Fruit fly (Drosophila melanogaster) whole organism, embryonic: ENCODE measurements around the gene CG3764.
A peak's percentile ranks its signal among the peaks of the same experiment; 100 is the strongest.

Experiments used
- Atf-2 ChIP-seq: fragments of 200-800 bp; sonication (Bioruptor generic); optimal IDR thresholded peaks from 2 replicates; lab custom pipeline; 2016; ENCODE audit warnings: missing biosample characterization, missing genetic modification characterization
- Bgb ChIP-seq: fragments of 200-800 bp; sonication (Bioruptor generic); IDR thresholded peaks from 2 replicates; pipeline ENCODE4 v1.3.6; 2022; ENCODE audit warnings: missing biosample characterization, missing genetic modification characterization; ENCODE audit not compliant: partially characterized antibody
- BtbVII ChIP-seq: fragments of 200-800 bp; sonication (Bioruptor generic); optimal IDR thresholded peaks from 3 replicates; lab custom pipeline; 2017; ENCODE audit warnings: missing biosample characterization, mild to moderate bottlenecking, missing genetic modification characterization
- CG10209 ChIP-seq: fragments of 200-800 bp; sonication (Bioruptor generic); optimal IDR thresholded peaks from 3 replicates; lab custom pipeline; 2017; ENCODE audit warnings: missing biosample characterization, mild to moderate bottlenecking, missing genetic modification characterization, missing genetic modification reagents
- CG11695 ChIP-seq: fragments of 200-800 bp; sonication (Bioruptor generic); IDR thresholded peaks from 3 replicates; pipeline ENCODE4 v1.3.6; 2022; ENCODE audit warnings: missing biosample characterization, missing genetic modification characterization
- CG12071 ChIP-seq: fragments of 200-800 bp; sonication (Bioruptor generic); optimal IDR thresholded peaks from 3 replicates; lab custom pipeline; 2018; ENCODE audit warnings: missing biosample characterization, mild to moderate bottlenecking, missing genetic modification characterization
- CG12236 ChIP-seq: fragments of 200-800 bp; sonication (Bioruptor generic); optimal IDR thresholded peaks from 2 replicates; lab custom pipeline; 2016; ENCODE audit warnings: missing biosample characterization, missing genetic modification characterization
- CG15073 ChIP-seq: fragments of 200-800 bp; sonication (Bioruptor generic); optimal IDR thresholded peaks from 2 replicates; lab custom pipeline; 2016; ENCODE audit warnings: missing biosample characterization, missing genetic modification characterization
- CG15269 ChIP-seq: fragments of 200-800 bp; sonication (Bioruptor generic); optimal IDR thresholded peaks from 2 replicates; lab custom pipeline; 2018; ENCODE audit warnings: missing biosample characterization, mild to moderate bottlenecking, missing genetic modification characterization, moderate library complexity
- CG15479 ChIP-seq: fragments of 200-800 bp; sonication (Bioruptor generic); optimal IDR thresholded peaks from 3 replicates; lab custom pipeline; 2019; ENCODE audit warnings: missing biosample characterization, mild to moderate bottlenecking, missing genetic modification characterization, moderate library complexity
- CG15601 ChIP-seq: fragments of 200-800 bp; sonication (Bioruptor generic); optimal IDR thresholded peaks from 3 replicates; lab custom pipeline; 2019; ENCODE audit warnings: missing biosample characterization, mild to moderate bottlenecking, missing genetic modification characterization, moderate library complexity
- CG2678 ChIP-seq: fragments of 200-800 bp; sonication (Bioruptor generic); optimal IDR thresholded peaks from 3 replicates; lab custom pipeline; 2019; ENCODE audit warnings: missing biosample characterization, mild to moderate bottlenecking, missing genetic modification characterization, moderate library complexity
- CG30403 ChIP-seq: fragments of 200-800 bp; sonication (Bioruptor generic); optimal IDR thresholded peaks from 3 replicates; lab custom pipeline; 2016; ENCODE audit warnings: missing biosample characterization, missing genetic modification characterization
- CG3163 ChIP-seq: fragments of 200-800 bp; sonication (Bioruptor generic); optimal IDR thresholded peaks from 3 replicates; lab custom pipeline; 2016; ENCODE audit warnings: missing biosample characterization, missing genetic modification characterization
- CG3847 ChIP-seq: fragments of 200-800 bp; sonication (Bioruptor generic); IDR thresholded peaks from 2 replicates; pipeline ENCODE4 v1.3.6; 2022; ENCODE audit warnings: missing biosample characterization, missing genetic modification characterization
- CG6175 ChIP-seq: fragments of 200-800 bp; sonication (Bioruptor generic); IDR thresholded peaks from 3 replicates; pipeline ENCODE4 v1.3.6; 2022; ENCODE audit warnings: missing biosample characterization, missing genetic modification characterization
- CG7839 ChIP-seq: fragments of 200-800 bp; sonication (Bioruptor generic); optimal IDR thresholded peaks from 3 replicates; lab custom pipeline; 2018; ENCODE audit warnings: missing biosample characterization, mild to moderate bottlenecking, missing genetic modification characterization, moderate library complexity
- CG8281 ChIP-seq: fragments of 200-800 bp; sonication (Bioruptor generic); optimal IDR thresholded peaks from 2 replicates; lab custom pipeline; 2018; ENCODE audit warnings: missing biosample characterization, mild to moderate bottlenecking, missing genetic modification characterization, moderate library complexity
- CG8290 ChIP-seq, 3 experiments: fragments of 200-800 bp; sonication (Bioruptor generic); optimal IDR thresholded peaks; 2 replicates each; lab custom pipeline; 2016 to 2019; ENCODE audit warnings: missing biosample characterization in 3 of 3, missing genetic modification characterization in 3 of 3, mild to moderate bottlenecking in 2 of 3, moderate library complexity in 1 of 3
- CG8478 ChIP-seq: fragments of >200 bp; optimal IDR thresholded peaks from 2 replicates; lab custom pipeline; 2018
- D ChIP-seq, 2 experiments: fragments of 200-800 bp in 1 of 2; fragments of >200 bp in 1 of 2; sonication (Bioruptor generic) in 1 of 2; optimal IDR thresholded peaks; 2 replicates in 1 of 2; 3 replicates in 1 of 2; lab custom pipeline; 2017; ENCODE audit warnings: mild to moderate bottlenecking in 1 of 2, missing biosample characterization in 1 of 2, missing genetic modification characterization in 1 of 2, missing genetic modification reagents in 1 of 2
- Dll ChIP-seq: fragments of 200-800 bp; sonication (Bioruptor generic); IDR thresholded peaks from 4 replicates; pipeline ENCODE4 v1.3.6; 2022; ENCODE audit warnings: missing biosample characterization, missing genetic modification characterization; ENCODE audit not compliant: partially characterized antibody
- Hr3 ChIP-seq: fragments of 200-800 bp; sonication (Bioruptor generic); optimal IDR thresholded peaks from 3 replicates; lab custom pipeline; 2016; ENCODE audit warnings: missing biosample characterization, missing genetic modification characterization
- Jarid2 ChIP-seq: fragments of 200-800 bp; sonication (Bioruptor generic); optimal IDR thresholded peaks from 3 replicates; lab custom pipeline; 2017; ENCODE audit warnings: mild to moderate bottlenecking, missing biosample characterization, missing genetic modification reagents, missing genetic modification characterization
- Mad ChIP-seq: fragments of 200-800 bp; sonication (Bioruptor generic); optimal IDR thresholded peaks from 2 replicates; lab custom pipeline; 2016; ENCODE audit warnings: missing biosample characterization, missing genetic modification characterization
- Oli ChIP-seq: fragments of 200-800 bp; sonication (Bioruptor generic); optimal IDR thresholded peaks from 2 replicates; lab custom pipeline; 2018; ENCODE audit warnings: missing biosample characterization, mild to moderate bottlenecking, missing genetic modification characterization, moderate library complexity
- Side ChIP-seq: fragments of 200-800 bp; sonication (Bioruptor generic); optimal IDR thresholded peaks from 2 replicates; lab custom pipeline; 2016; ENCODE audit warnings: missing biosample characterization, missing genetic modification characterization
- amos ChIP-seq: fragments of 200-800 bp; sonication (Bioruptor generic); IDR thresholded peaks from 2 replicates; pipeline ENCODE4 v1.3.6; 2022; ENCODE audit warnings: missing biosample characterization, missing genetic modification characterization; ENCODE audit not compliant: partially characterized antibody
- cg ChIP-seq: fragments of 200-800 bp; sonication (Bioruptor generic); optimal IDR thresholded peaks from 3 replicates; lab custom pipeline; 2019; ENCODE audit warnings: missing biosample characterization, mild to moderate bottlenecking, missing genetic modification characterization, moderate library complexity
- crol ChIP-seq: fragments of 200-800 bp; sonication (Bioruptor generic); IDR thresholded peaks from 2 replicates; pipeline ENCODE4 v1.3.6; 2022; ENCODE audit warnings: missing biosample characterization, missing genetic modification characterization
- dimm ChIP-seq: fragments of 200-800 bp; sonication (Bioruptor generic); IDR thresholded peaks from 2 replicates; pipeline ENCODE4 v1.3.6; 2022; ENCODE audit warnings: missing biosample characterization, missing genetic modification characterization
- fu2 ChIP-seq: fragments of 200-800 bp; sonication (Bioruptor generic); optimal IDR thresholded peaks from 2 replicates; lab custom pipeline; 2016; ENCODE audit warnings: missing biosample characterization, missing genetic modification characterization
- grau ChIP-seq: fragments of 200-800 bp; optimal IDR thresholded peaks from 3 replicates; lab custom pipeline; 2019; ENCODE audit warnings: missing biosample characterization, mild to moderate bottlenecking, missing genetic modification characterization, moderate library complexity
- grn ChIP-seq: fragments of 200-800 bp; sonication (Bioruptor generic); optimal IDR thresholded peaks from 3 replicates; lab custom pipeline; 2017; ENCODE audit warnings: missing biosample characterization, missing genetic modification characterization
- gt ChIP-seq: fragments of 200-800 bp; sonication (Bioruptor generic); IDR thresholded peaks from 2 replicates; pipeline ENCODE4 v1.3.6; 2022; ENCODE audit warnings: missing biosample characterization, missing genetic modification characterization
- ind ChIP-seq: fragments of 200-800 bp; sonication (Bioruptor generic); optimal IDR thresholded peaks from 3 replicates; lab custom pipeline; 2016; ENCODE audit warnings: missing biosample characterization, missing genetic modification characterization
- mirr ChIP-seq: fragments of 200-800 bp; sonication (Bioruptor generic); optimal IDR thresholded peaks from 3 replicates; lab custom pipeline; 2018; ENCODE audit warnings: missing biosample characterization, mild to moderate bottlenecking, missing genetic modification characterization
- nau ChIP-seq: fragments of 200-800 bp; sonication (Bioruptor generic); optimal IDR thresholded peaks from 3 replicates; lab custom pipeline; 2017; ENCODE audit warnings: missing biosample characterization, mild to moderate bottlenecking, missing genetic modification characterization, missing genetic modification reagents
- psq ChIP-seq: fragments of 200-800 bp; sonication (Bioruptor generic); optimal IDR thresholded peaks from 2 replicates; lab custom pipeline; 2017; ENCODE audit warnings: missing biosample characterization, missing genetic modification characterization
- ro ChIP-seq: fragments of 200-800 bp; sonication (Bioruptor generic); IDR thresholded peaks from 2 replicates; pipeline ENCODE4 v1.3.6; 2022; ENCODE audit warnings: missing biosample characterization, missing genetic modification characterization
- shn ChIP-seq: fragments of 200-800 bp; sonication (Bioruptor generic); optimal IDR thresholded peaks from 3 replicates; lab custom pipeline; 2016; ENCODE audit warnings: missing biosample characterization, missing genetic modification characterization
- stc ChIP-seq: fragments of 200-800 bp; sonication (Bioruptor generic); IDR thresholded peaks from 2 replicates; pipeline ENCODE4 v1.3.6; 2022; ENCODE audit warnings: missing biosample characterization, missing genetic modification characterization
- vnd ChIP-seq: fragments of 200-800 bp; sonication (Bioruptor generic); IDR thresholded peaks from 3 replicates; pipeline ENCODE4 v1.3.6; 2022; ENCODE audit warnings: missing biosample characterization, missing genetic modification characterization; ENCODE audit not compliant: partially characterized antibody
- zen ChIP-seq: fragments of 200-800 bp; sonication (Bioruptor generic); optimal IDR thresholded peaks from 3 replicates; lab custom pipeline; 2018; ENCODE audit warnings: missing biosample characterization, mild to moderate bottlenecking, missing genetic modification characterization, moderate library complexity

CG3764 gene

dm6 chr3L:16981114-16981648, 31.2 kb downstream of the CG3764 start (continued):
- TF ChIP-seq CG12071 (GFP tag; lab: Kevin White, UChicago) (peak; percentile 12), CG12236 (no peak), Atf-2 (no peak), amos (GFP tag; lab: Robert Waterston, UW) (no peak; the same call in 1 of the 2 replicates), ro (no peak), nau (GFP tag; lab: Kevin White, UChicago) (no peak), fu2 (GFP tag; lab: Kevin White, UChicago) (no peak), CG8478 (lab: Kevin White, UChicago) (no peak), CG15479 (no peak), cg (GFP tag; lab: Kevin White, UChicago) (no peak), psq (GFP tag; lab: Kevin White, UChicago) (no peak), CG30403 (GFP tag; lab: Kevin White, UChicago) (no peak), grau (tag; lab: Kevin White, UChicago) (no peak), zen (tag; lab: Kevin White, UChicago) (no peak), CG10209 (GFP tag; lab: Kevin White, UChicago) (no peak), BtbVII (peak; percentile 29), CG3847 (GFP tag; lab: Robert Waterston, UW) (no peak), CG6175 (GFP tag; lab: Robert Waterston, UW) (peak; percentile 75), dimm (no peak), vnd (GFP tag; lab: Robert Waterston, UW) (peak; percentile 26; the same call in 1 of the 3 replicates), Side (GFP tag; lab: Kevin White, UChicago) (no peak), D (optimal IDR thresholded peaks at IDR 0.05; lab: Kevin White, UChicago) (no peak), D (GFP tag; optimal IDR thresholded peaks at IDR 0.05; lab: Kevin White, UChicago) (no peak), Oli (tag; lab: Kevin White, UChicago) (no peak), gt (no peak), CG8281 (tag; lab: Kevin White, UChicago) (no peak), CG15073 (GFP tag; lab: Kevin White, UChicago) (no peak), stc (GFP tag; lab: Robert Waterston, UW) (no peak), CG15601 (no peak), Dll (no peak), CG11695 (no peak), CG3163 (GFP tag; lab: Kevin White, UChicago) (no peak), CG7839 (tag; lab: Kevin White, UChicago) (no peak), grn (GFP tag; lab: Kevin White, UChicago) (peak; percentile 72), CG2678 (tag; lab: Kevin White, UChicago) (peak; percentile 4), CG15269 (no peak), Bgb (GFP tag; lab: Robert Waterston, UW) (peak; percentile 16; the same call in 1 of the 2 replicates), mirr (GFP tag; lab: Kevin White, UChicago) (peak; percentile 27), shn (GFP tag; lab: Kevin White, UChicago) (no peak), ind (GFP tag; lab: Kevin White, UChicago) (no peak), CG8290 (GFP tag; optimal IDR thresholded peaks at IDR 0.05; lab: Kevin White, UChicago) (no peak), CG8290 (tag; optimal IDR thresholded peaks at IDR 0.05; lab: Kevin White, UChicago) (peak in 1 of 2 experiments; percentile 16), Hr3 (GFP tag; lab: Kevin White, UChicago) (no peak), Jarid2 (GFP tag; lab: Kevin White, UChicago) (peak; percentile 28), Mad (GFP tag; lab: Kevin White, UChicago) (no peak), crol (GFP tag; lab: Robert Waterston, UW) (peak; percentile 95)
